Worm (Caenorhabditis elegans): ENCODE results near the gene Y67A10A.11.

DNA sequence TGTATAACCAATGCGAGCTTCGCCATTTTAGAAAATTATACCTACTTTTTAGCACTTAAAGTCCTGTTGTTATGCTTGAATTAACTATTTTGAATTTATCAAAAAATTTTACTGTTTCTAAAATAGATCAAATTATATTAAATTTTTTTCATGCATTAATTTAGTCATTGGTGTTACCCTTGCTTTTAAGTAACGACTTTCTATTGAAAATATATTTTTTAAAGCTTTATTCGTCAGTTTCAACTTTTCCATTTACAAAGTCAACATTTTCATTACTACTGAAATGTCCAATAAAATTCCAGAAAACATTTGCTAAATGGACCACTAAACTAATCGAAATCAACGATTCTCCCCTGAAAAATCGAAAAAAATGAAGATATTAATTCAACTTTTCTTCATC, 48.2 kb upstream of the Y67A10A.11 start, which contains the start of gene Y64G10A.7:
- TF ChIP-seq flt-1 (GFP tag; IDR thresholded peaks at IDR 0.05) = no peak
- no peak for TF ChIP-seq ama-1 (optimal IDR thresholded peaks at IDR 0.05)
- TF ChIP-seq hmg-4 (GFP tag; optimal IDR thresholded peaks at IDR 0.05) = no peak
- TF ChIP-seq F13C5.2 (tag; optimal IDR thresholded peaks at IDR 0.05) = no peak
- TF ChIP-seq ceh-36 (tag; optimal IDR thresholded peaks at IDR 0.05) = no peak
- TF ChIP-seq tra-4 (tag; optimal IDR thresholded peaks at IDR 0.05) = no peak
- TF ChIP-seq aly-1 (tag; optimal IDR thresholded peaks at IDR 0.05) = no peak
- TF ChIP-seq ceh-13 (GFP tag; optimal IDR thresholded peaks at IDR 0.05) = no peak
- TF ChIP-seq scrt-1 (GFP tag; IDR thresholded peaks at IDR 0.05) = no peak

Data from whole organism, early embryonic.